Fruit fly (Drosophila melanogaster) whole organism, pupa: Measurements from ENCODE around the gene CG7872.

ENCODE experiments used
- CG13204 ChIP-seq: fragments of 200-800 bp; sonication (Bioruptor generic); optimal IDR thresholded peaks from 2 replicates; lab custom pipeline; 2018; ENCODE audit warnings: missing biosample characterization, mild to moderate bottlenecking, missing genetic modification characterization, moderate library complexity
- CG15710 ChIP-seq: fragments of 200-800 bp; sonication (Bioruptor generic); optimal IDR thresholded peaks from 2 replicates; lab custom pipeline; 2018; ENCODE audit warnings: missing biosample characterization, mild to moderate bottlenecking, missing genetic modification characterization, moderate library complexity
- CG8301 ChIP-seq: fragments of 200-800 bp; sonication (Bioruptor generic); optimal IDR thresholded peaks from 2 replicates; lab custom pipeline; 2018; ENCODE audit warnings: missing biosample characterization, mild to moderate bottlenecking, missing genetic modification characterization
- EcR ChIP-seq: fragments of 200-800 bp; sonication (Bioruptor generic); optimal IDR thresholded peaks from 3 replicates; lab custom pipeline; 2019; ENCODE audit warnings: missing biosample characterization, missing genetic modification characterization, mild to moderate bottlenecking, moderate library complexity, missing genetic modification reagents
- gl ChIP-seq: fragments of 200-800 bp; sonication (Bioruptor generic); optimal IDR thresholded peaks from 2 replicates; lab custom pipeline; 2018; ENCODE audit warnings: missing biosample characterization, mild to moderate bottlenecking, missing genetic modification characterization

- TF ChIP-seq gl (tag; lab: Kevin White, UChicago) (peak; percentile 53), CG8301 (tag; lab: Kevin White, UChicago) (peak; percentile 80), CG13204 (GFP tag; lab: Kevin White, UChicago) (peak; percentile 57), CG15710 (peak; percentile 69), EcR (GFP tag; lab: Kevin White, UChicago) (no peak)
These were observed 45.0 kb downstream of the CG7872 start for dm6 chrX:15622970-15623402.
